Worm (Caenorhabditis elegans): Measurements from ENCODE around the gene nsph-1.1.

Gene nsph-1.1

DNA sequence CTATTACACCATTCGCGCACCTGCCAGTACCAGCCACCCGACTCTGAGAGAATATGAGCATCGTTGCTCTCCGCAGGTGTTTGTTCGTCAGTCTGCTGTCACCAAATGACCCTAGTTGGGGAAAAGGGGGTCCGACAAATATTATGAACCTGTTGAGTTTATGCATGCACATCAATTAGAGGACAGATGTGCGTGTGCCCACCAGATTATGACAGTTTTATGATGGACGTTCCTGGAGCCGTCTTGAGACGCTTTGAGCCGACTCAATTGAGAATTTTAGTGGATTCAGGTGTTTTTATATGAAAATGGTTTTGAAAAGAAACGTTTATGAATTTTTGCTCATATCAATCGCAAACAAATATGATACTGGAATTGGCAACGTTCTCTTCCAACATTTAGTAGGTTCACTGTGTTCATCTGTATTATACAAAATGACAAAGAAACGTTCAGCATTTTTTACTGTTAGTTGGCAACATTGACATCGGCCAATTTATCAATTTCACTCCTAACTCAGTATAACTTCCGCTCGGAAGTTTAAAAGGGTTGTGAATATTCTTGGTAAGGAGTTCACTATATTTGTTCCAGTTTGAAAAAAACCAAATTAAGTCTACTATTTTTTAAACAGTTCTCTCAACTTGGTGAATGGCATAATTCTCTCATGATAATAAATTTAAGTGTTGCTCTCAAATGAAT, 19.2 kb upstream of the nsph-1.1 start (continued):
- peak; percentile 1 for TF ChIP-seq nhr-6 (tag; optimal IDR thresholded peaks at IDR 0.05)
- TF ChIP-seq C34F6.9 (tag; optimal IDR thresholded peaks at IDR 0.05): peak; percentile 25
- peak; percentile 48 for TF ChIP-seq F13H6.1 (tag; optimal IDR thresholded peaks at IDR 0.05)

DNA sequence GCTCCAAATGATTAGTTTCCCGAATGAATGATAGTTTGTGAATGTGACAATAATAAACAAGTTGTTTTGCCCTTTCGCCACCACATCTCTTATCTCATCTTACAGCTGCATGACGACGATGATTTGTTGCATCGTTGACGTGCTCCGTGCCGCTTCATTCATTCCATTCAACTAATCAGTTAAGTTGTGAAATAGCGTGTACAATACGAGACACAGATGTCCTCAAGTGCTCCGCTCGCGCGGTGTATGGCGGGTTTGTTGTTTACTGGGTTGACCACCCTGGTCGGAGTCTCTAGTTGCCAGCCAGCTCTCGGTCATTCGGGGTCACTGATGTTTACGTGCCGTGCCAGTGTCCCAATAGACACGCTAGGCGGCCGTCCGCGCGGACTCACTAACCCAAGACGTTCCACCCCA, 18.6 kb upstream of the nsph-1.1 start:
- no peak for TF ChIP-seq unc-62 (GFP tag; optimal IDR thresholded peaks at IDR 0.05)
- no peak for TF ChIP-seq skn-1 (tag; optimal IDR thresholded peaks at IDR 0.05)
- no peak for TF ChIP-seq fos-1 (tag; optimal IDR thresholded peaks at IDR 0.05)
- no peak for TF ChIP-seq R02D3.7 (tag; optimal IDR thresholded peaks at IDR 0.05)
- no peak for TF ChIP-seq crh-2 (tag; optimal IDR thresholded peaks at IDR 0.05)
- TF ChIP-seq egl-27 (tag; optimal IDR thresholded peaks at IDR 0.05): no peak
- no peak for TF ChIP-seq elt-1 (tag; optimal IDR thresholded peaks at IDR 0.05)
- no peak for TF ChIP-seq ceh-82 (tag; optimal IDR thresholded peaks at IDR 0.05)
- TF ChIP-seq mab-5 (tag; optimal IDR thresholded peaks at IDR 0.05): no peak
- no peak for TF ChIP-seq sem-4 (tag; optimal IDR thresholded peaks at IDR 0.05)
- TF ChIP-seq lsy-2 (tag; optimal IDR thresholded peaks at IDR 0.05): no peak
- TF ChIP-seq nhr-10 (tag; optimal IDR thresholded peaks at IDR 0.05): no peak
- TF ChIP-seq dmd-4 (tag; optimal IDR thresholded peaks at IDR 0.05): no peak

DNA sequence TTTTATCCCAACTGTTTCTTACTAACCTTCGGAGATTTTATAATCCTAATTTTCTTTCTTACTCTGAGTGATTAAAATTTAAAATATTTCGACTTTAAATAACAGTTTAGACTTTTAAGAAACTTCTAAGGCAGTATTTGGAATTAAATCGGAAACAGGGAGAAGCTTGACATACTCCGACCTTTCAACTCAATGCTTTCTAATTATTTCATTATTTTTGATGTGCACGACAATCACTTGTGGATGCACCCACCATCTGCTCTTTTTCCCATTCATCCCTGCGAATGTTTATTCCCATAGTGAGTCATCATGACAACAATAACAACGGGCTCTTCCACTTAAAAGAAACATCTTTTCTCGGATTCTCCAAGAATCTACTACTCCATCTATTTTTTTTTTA, 17.9 kb upstream of the nsph-1.1 start:
- no peak for TF ChIP-seq elt-3 (tag; optimal IDR thresholded peaks at IDR 0.05)
- TF ChIP-seq C34F6.9 (tag; optimal IDR thresholded peaks at IDR 0.05): no peak
- TF ChIP-seq ztf-1 (GFP tag; conservative IDR thresholded peaks at IDR 0.05): no peak
- no peak for TF ChIP-seq egl-27 (tag; optimal IDR thresholded peaks at IDR 0.05)
- no peak for TF ChIP-seq nhr-10 (tag; optimal IDR thresholded peaks at IDR 0.05)
- TF ChIP-seq R02D3.7 (tag; optimal IDR thresholded peaks at IDR 0.05): no peak
- TF ChIP-seq dmd-4 (tag; optimal IDR thresholded peaks at IDR 0.05): no peak
- TF ChIP-seq F13H6.1 (tag; optimal IDR thresholded peaks at IDR 0.05): no peak
- TF ChIP-seq nhr-77 (tag; optimal IDR thresholded peaks at IDR 0.05): no peak
- no peak for TF ChIP-seq fos-1 (tag; optimal IDR thresholded peaks at IDR 0.05)
- TF ChIP-seq nhr-11 (tag; optimal IDR thresholded peaks at IDR 0.05): no peak
- TF ChIP-seq ceh-82 (tag; optimal IDR thresholded peaks at IDR 0.05): no peak
- TF ChIP-seq ZK546.5 (tag; optimal IDR thresholded peaks at IDR 0.05): no peak
- no peak for TF ChIP-seq zag-1 (tag; optimal IDR thresholded peaks at IDR 0.05)
- no peak for TF ChIP-seq mdl-1 (tag; optimal IDR thresholded peaks at IDR 0.05)
- no peak for TF ChIP-seq unc-55 (GFP tag; optimal IDR thresholded peaks at IDR 0.05)
- no peak for TF ChIP-seq ztf-11 (tag; optimal IDR thresholded peaks at IDR 0.05)

DNA sequence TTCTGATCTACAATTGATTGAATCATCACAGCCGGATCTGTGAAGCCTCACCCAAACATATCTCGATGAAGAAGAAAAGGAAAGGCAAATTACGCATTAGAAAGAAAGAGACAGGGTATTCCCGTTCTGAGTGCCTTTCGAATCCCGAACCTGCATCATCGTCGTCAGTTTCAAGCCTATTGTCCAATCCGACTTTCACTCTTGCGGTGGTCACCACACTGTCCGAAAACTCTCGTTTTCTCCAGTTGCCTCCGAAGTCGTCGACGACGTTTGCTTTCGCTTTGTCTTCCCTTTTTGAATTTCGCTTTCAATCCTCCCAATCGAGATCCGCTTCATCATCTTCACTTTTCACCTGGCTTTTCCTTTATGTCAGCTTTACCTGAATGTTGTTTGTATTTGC, 17.5 kb upstream of the nsph-1.1 start:
- TF ChIP-seq ceh-16 (tag; optimal IDR thresholded peaks at IDR 0.05): no peak
- TF ChIP-seq blmp-1 (tag; optimal IDR thresholded peaks at IDR 0.05; ENCODE audit: insufficient read depth): peak; percentile 98

DNA sequence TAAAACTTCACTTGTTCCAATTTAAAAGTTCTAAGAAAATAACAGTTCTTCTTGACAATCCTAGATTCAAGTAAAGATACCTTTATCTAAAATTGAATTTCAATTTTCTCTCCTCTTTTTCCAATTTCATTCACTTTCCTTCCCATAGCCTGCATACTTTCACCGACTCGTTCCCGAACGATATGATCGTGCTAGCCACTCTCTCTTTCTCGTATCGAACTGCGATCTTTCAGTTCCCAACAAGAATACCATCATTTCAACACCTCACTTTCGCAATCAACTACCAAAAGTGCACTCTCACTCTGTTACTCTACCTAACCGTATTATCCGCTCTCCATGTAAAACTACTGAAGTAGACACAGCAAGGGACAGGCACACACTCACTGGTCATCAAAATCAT, 16.5 kb upstream of the nsph-1.1 start:
- TF ChIP-seq nhr-21 (tag; optimal IDR thresholded peaks at IDR 0.05) (no peak), blmp-1 (tag; optimal IDR thresholded peaks at IDR 0.05; ENCODE audit: insufficient read depth) (peak; percentile 98), C34F6.9 (tag; optimal IDR thresholded peaks at IDR 0.05) (no peak), nhr-129 (tag; optimal IDR thresholded peaks at IDR 0.05) (peak; percentile 13), ZK546.5 (tag; optimal IDR thresholded peaks at IDR 0.05) (no peak), nhr-12 (tag; optimal IDR thresholded peaks at IDR 0.05) (no peak), elt-1 (tag; optimal IDR thresholded peaks at IDR 0.05) (no peak), nhr-25 (tag; optimal IDR thresholded peaks at IDR 0.05) (no peak), nhr-6 (tag; optimal IDR thresholded peaks at IDR 0.05) (no peak)

DNA sequence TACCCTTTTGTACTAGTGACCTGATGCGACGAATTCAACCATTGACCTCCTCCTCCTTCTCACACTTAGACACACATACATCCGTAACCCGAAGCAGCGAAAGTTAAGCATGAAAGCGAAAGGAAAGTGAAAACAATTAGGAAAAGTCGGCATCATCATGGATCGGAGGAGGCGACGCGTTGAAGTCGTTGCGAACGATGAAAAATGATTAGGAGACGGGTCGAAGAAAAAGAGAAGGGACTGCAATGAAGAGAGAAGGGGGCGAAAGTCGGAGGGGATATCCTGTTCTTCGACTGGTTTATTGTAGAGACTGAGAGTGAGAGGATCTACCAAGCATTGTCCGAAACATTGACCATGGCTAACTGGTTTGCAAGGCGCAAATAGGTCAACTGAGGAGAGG, 15.5 kb upstream of the nsph-1.1 start:
- TF ChIP-seq mdl-1 (tag; optimal IDR thresholded peaks at IDR 0.05): peak in 1 of 2 experiments; percentile 10
- TF ChIP-seq fos-1 (tag; optimal IDR thresholded peaks at IDR 0.05): peak; percentile 9
- TF ChIP-seq nhr-10 (tag; optimal IDR thresholded peaks at IDR 0.05): no peak
- TF ChIP-seq nhr-25 (tag; optimal IDR thresholded peaks at IDR 0.05): peak; percentile 27
- TF ChIP-seq sma-9 (GFP tag; optimal IDR thresholded peaks at IDR 0.05): peak; percentile 1
- no peak for TF ChIP-seq sma-9 (tag; optimal IDR thresholded peaks at IDR 0.05)
- peak; percentile 5 for TF ChIP-seq peb-1 (tag; optimal IDR thresholded peaks at IDR 0.05)
- TF ChIP-seq F13H6.1 (tag; optimal IDR thresholded peaks at IDR 0.05): no peak
- peak; percentile 84 for TF ChIP-seq nhr-21 (tag; optimal IDR thresholded peaks at IDR 0.05)
- peak; percentile 88 for TF ChIP-seq sem-4 (tag; optimal IDR thresholded peaks at IDR 0.05)
- TF ChIP-seq nhr-77 (tag; optimal IDR thresholded peaks at IDR 0.05): no peak
- TF ChIP-seq lsy-2 (tag; optimal IDR thresholded peaks at IDR 0.05): peak in 1 of 2 experiments; percentile 27
- TF ChIP-seq zag-1 (tag; optimal IDR thresholded peaks at IDR 0.05): no peak
- no peak for TF ChIP-seq ztf-1 (GFP tag; conservative IDR thresholded peaks at IDR 0.05)
- peak; percentile 99 for TF ChIP-seq blmp-1 (tag; optimal IDR thresholded peaks at IDR 0.05; ENCODE audit: insufficient read depth)
- TF ChIP-seq egl-27 (tag; optimal IDR thresholded peaks at IDR 0.05): peak; percentile 74

Data from whole organism, L2 larva.